Fruit fly (Drosophila melanogaster): ENCODE data around the gene msl-1.

dm6 chr2L:18727986-18728385 is 39.4 kb upstream of the msl-1 start:
- TF ChIP-seq Hr78 (GFP tag; optimal IDR thresholded peaks at IDR 0.05) (no peak), NK7.1 (GFP tag; optimal IDR thresholded peaks at IDR 0.05) (no peak), CG4820 (GFP tag; optimal IDR thresholded peaks at IDR 0.05) (no peak), CG17802 (tag; optimal IDR thresholded peaks at IDR 0.05) (no peak), dm (GFP tag; optimal IDR thresholded peaks at IDR 0.05) (no peak), Chrac-16 (GFP tag; optimal IDR thresholded peaks at IDR 0.05) (no peak), wdn (GFP tag; IDR thresholded peaks at IDR 0.05) (no peak), kah (GFP tag; optimal IDR thresholded peaks at IDR 0.05) (no peak), PHDP (tag; optimal IDR thresholded peaks at IDR 0.05) (no peak), CG6689 (GFP tag; IDR thresholded peaks at IDR 0.05) (no peak)
